Worm (Caenorhabditis elegans) whole organism, young adult: ENCODE results near the gene rga-9.
A peak's percentile ranks its signal among the peaks of the same experiment; 100 is the strongest.

Experiments
- C17E4.6 ChIP-seq: fragments of 200-800 bp; sonication (Bioruptor generic); IDR thresholded peaks from 2 replicates; pipeline ENCODE4 v1.3.6; 2022; ENCODE audit warnings: missing genetic modification reagents, missing genetic modification characterization, missing compliant biosample characterization
- D2030.7 ChIP-seq: fragments of 200-800 bp; sonication (Bioruptor generic); IDR thresholded peaks from 2 replicates; pipeline ENCODE4 v1.3.6; 2022; ENCODE audit warnings: missing genetic modification reagents, missing genetic modification characterization, missing compliant biosample characterization
- F33H1.4 ChIP-seq: fragments of 200-800 bp; sonication (Bioruptor generic); IDR thresholded peaks from 2 replicates; pipeline ENCODE4 v1.3.6; 2022; ENCODE audit warnings: missing genetic modification reagents, missing genetic modification characterization, missing compliant biosample characterization
- F37B4.10 ChIP-seq: fragments of 200-800 bp; sonication (Bioruptor generic); IDR thresholded peaks from 2 replicates; pipeline ENCODE4 v1.3.6; 2022; ENCODE audit warnings: missing genetic modification characterization, missing compliant biosample characterization
- F57C9.4 ChIP-seq: sonication (generic microtip); optimal IDR thresholded peaks from 2 replicates; lab custom pipeline; 2017; ENCODE audit warnings: mild to moderate bottlenecking, missing genetic modification characterization, missing compliant biosample characterization
- K12H6.12 ChIP-seq: fragments of 200-800 bp; sonication (Bioruptor generic); optimal IDR thresholded peaks from 2 replicates; lab custom pipeline; 2018; ENCODE audit warnings: mild to moderate bottlenecking, missing genetic modification characterization, missing compliant biosample characterization
- Y56A3A.18 ChIP-seq: fragments of 200-800 bp; sonication (Bioruptor generic); IDR thresholded peaks from 2 replicates; pipeline ENCODE4 v1.3.6; 2022; ENCODE audit warnings: missing genetic modification reagents, missing genetic modification characterization, missing compliant biosample characterization
- ZK185.1 ChIP-seq: sonication (generic microtip); optimal IDR thresholded peaks from 2 replicates; lab custom pipeline; 2016; ENCODE audit warnings: mild to moderate bottlenecking, missing genetic modification characterization, missing compliant biosample characterization; ENCODE audit not compliant: poor library complexity, severe bottlenecking
- aptf-3 ChIP-seq: fragments of 200-800 bp; sonication (Bioruptor generic); IDR thresholded peaks from 2 replicates; pipeline ENCODE4 v1.3.6; 2022; ENCODE audit warnings: missing genetic modification characterization, missing compliant biosample characterization
- atf-7 ChIP-seq: sonication (generic microtip); optimal IDR thresholded peaks from 2 replicates; lab custom pipeline; 2017; ENCODE audit warnings: mild to moderate bottlenecking, missing genetic modification characterization, missing compliant biosample characterization
- attf-5 ChIP-seq: fragments of 200-800 bp; sonication (Bioruptor generic); optimal IDR thresholded peaks from 2 replicates; lab custom pipeline; 2018; ENCODE audit warnings: mild to moderate bottlenecking, missing genetic modification characterization, missing compliant biosample characterization
- attf-6 ChIP-seq: fragments of 200-800 bp; sonication (Bioruptor generic); IDR thresholded peaks from 2 replicates; pipeline ENCODE4 v1.3.6; 2022; ENCODE audit warnings: missing genetic modification reagents, missing genetic modification characterization, missing compliant biosample characterization
- ceh-27 ChIP-seq: fragments of 200-800 bp; sonication (Bioruptor generic); optimal IDR thresholded peaks from 2 replicates; lab custom pipeline; 2018; ENCODE audit warnings: mild to moderate bottlenecking, missing genetic modification characterization, moderate library complexity, missing compliant biosample characterization
- ceh-91 ChIP-seq: fragments of 200-800 bp; sonication (Bioruptor generic); IDR thresholded peaks from 2 replicates; pipeline ENCODE4 v1.3.6; 2022; ENCODE audit warnings: missing genetic modification reagents, missing genetic modification characterization, missing compliant biosample characterization
- dpff-1 ChIP-seq: sonication (generic microtip); optimal IDR thresholded peaks from 2 replicates; lab custom pipeline; 2017; ENCODE audit warnings: mild to moderate bottlenecking, missing genetic modification characterization, missing compliant biosample characterization
- egl-18 ChIP-seq: fragments of 200-800 bp; sonication (Bioruptor generic); IDR thresholded peaks from 2 replicates; pipeline ENCODE4 v1.3.6; 2022; ENCODE audit warnings: missing genetic modification reagents, missing genetic modification characterization, missing compliant biosample characterization
- egrh-3 ChIP-seq: fragments of 200-800 bp; sonication (Bioruptor generic); IDR thresholded peaks from 2 replicates; pipeline ENCODE4 v1.3.6; 2022; ENCODE audit warnings: missing genetic modification reagents, missing genetic modification characterization, missing compliant biosample characterization
- gei-17 ChIP-seq: fragments of 200-800 bp; sonication (Bioruptor generic); optimal IDR thresholded peaks from 2 replicates; lab custom pipeline; 2018; ENCODE audit warnings: mild to moderate bottlenecking, missing genetic modification characterization, missing compliant biosample characterization
- him-1 ChIP-seq: sonication (generic microtip); optimal IDR thresholded peaks from 2 replicates; lab custom pipeline; 2016; ENCODE audit warnings: missing genotype, missing genetic modification reagents, missing genetic modification characterization, missing compliant biosample characterization
- hlh-12 ChIP-seq: sonication (generic microtip); optimal IDR thresholded peaks from 2 replicates; lab custom pipeline; 2016; ENCODE audit warnings: missing genetic modification characterization, missing compliant biosample characterization
- hlh-26 ChIP-seq: fragments of 200-800 bp; sonication (Bioruptor generic); conservative IDR thresholded peaks from 2 replicates; pipeline ENCODE4 v1.3.6; 2022; ENCODE audit warnings: missing genetic modification reagents, missing genetic modification characterization, missing compliant biosample characterization
- hmg-1.2 ChIP-seq: fragments of 200-800 bp; sonication (Bioruptor generic); IDR thresholded peaks from 2 replicates; pipeline ENCODE4 v1.3.6; 2022; ENCODE audit warnings: missing genetic modification reagents, missing genetic modification characterization, missing compliant biosample characterization
- hsf-1 ChIP-seq: fragments of 200-800 bp; sonication (Bioruptor generic); IDR thresholded peaks from 2 replicates; pipeline ENCODE4 v1.3.6; 2022; ENCODE audit warnings: missing genetic modification reagents, missing genetic modification characterization, missing compliant biosample characterization
- lag-1 ChIP-seq: fragments of 200-800 bp; sonication (Bioruptor generic); IDR thresholded peaks from 2 replicates; pipeline ENCODE4 v1.3.6; 2022; ENCODE audit warnings: missing genetic modification reagents, missing genetic modification characterization, missing compliant biosample characterization
- let-526 ChIP-seq: fragments of 200-800 bp; sonication (Bioruptor generic); IDR thresholded peaks from 2 replicates; pipeline ENCODE4 v1.3.6; 2022; ENCODE audit warnings: missing genetic modification reagents, missing genetic modification characterization, missing compliant biosample characterization
- lin-26 ChIP-seq: fragments of 200-800 bp; sonication (Bioruptor generic); IDR thresholded peaks from 2 replicates; pipeline ENCODE4 v1.3.6; 2022; ENCODE audit warnings: missing genetic modification reagents, missing genetic modification characterization, missing compliant biosample characterization
- lin-54 ChIP-seq: fragments of 200-800 bp; sonication (Bioruptor generic); optimal IDR thresholded peaks from 2 replicates; lab custom pipeline; 2018; ENCODE audit warnings: mild to moderate bottlenecking, missing genetic modification characterization, missing compliant biosample characterization
- madf-3 ChIP-seq: fragments of 200-800 bp; sonication (Bioruptor generic); IDR thresholded peaks from 2 replicates; pipeline ENCODE4 v1.3.6; 2022; ENCODE audit warnings: missing genetic modification reagents, missing genetic modification characterization, missing compliant biosample characterization
- mcd-1 ChIP-seq: fragments of 200-800 bp; sonication (Bioruptor generic); IDR thresholded peaks from 2 replicates; pipeline ENCODE4 v1.3.6; 2022; ENCODE audit warnings: missing genetic modification reagents, missing genetic modification characterization, missing compliant biosample characterization
- nhr-120 ChIP-seq: fragments of 200-800 bp; sonication (Bioruptor generic); IDR thresholded peaks from 2 replicates; pipeline ENCODE4 v1.3.6; 2022; ENCODE audit warnings: missing genetic modification characterization, missing compliant biosample characterization
- nhr-179 ChIP-seq: sonication (generic microtip); optimal IDR thresholded peaks from 2 replicates; lab custom pipeline; 2016; ENCODE audit warnings: mild to moderate bottlenecking, missing genetic modification characterization, missing compliant biosample characterization
- nhr-27 ChIP-seq: fragments of 200-800 bp; sonication (Bioruptor generic); optimal IDR thresholded peaks from 2 replicates; lab custom pipeline; 2018; ENCODE audit warnings: mild to moderate bottlenecking, missing genetic modification characterization, moderate library complexity, missing compliant biosample characterization
- nhr-80 ChIP-seq: sonication (generic microtip); optimal IDR thresholded peaks from 2 replicates; lab custom pipeline; 2016; ENCODE audit warnings: missing genetic modification characterization, missing compliant biosample characterization
- pbrm-1 ChIP-seq: fragments of 200-800 bp; sonication (Bioruptor generic); IDR thresholded peaks from 2 replicates; pipeline ENCODE4 v1.3.6; 2022; ENCODE audit warnings: missing genetic modification reagents, missing genetic modification characterization, missing compliant biosample characterization
- rpc-1 ChIP-seq, 2 experiments: fragments of 150-350 bp in 1 of 2; sonication (generic microtip) in 1 of 2; optimal IDR thresholded peaks; 2 replicates each; lab custom pipeline; 2014 to 2018; ENCODE audit warnings: missing biosample characterization in 1 of 2, missing genetic modification characterization in 1 of 2, missing genetic modification reagents in 1 of 2, missing genotype in 1 of 2
- sdz-38 ChIP-seq: sonication (generic microtip); optimal IDR thresholded peaks from 2 replicates; lab custom pipeline; 2016; ENCODE audit warnings: missing genotype, missing genetic modification characterization, missing compliant biosample characterization
- snpc-4 ChIP-seq, 5 experiments: fragments of 150-350 bp in 1 of 5; sonication (generic microtip) in 4 of 5; optimal IDR thresholded peaks; 2 replicates each; lab custom pipeline; 2014 to 2018; ENCODE audit warnings: missing genetic modification characterization in 5 of 5, missing biosample characterization in 3 of 5, antibody characterized with exemption in 2 of 5, mild to moderate bottlenecking in 2 of 5, missing compliant biosample characterization in 2 of 5, missing genotype in 2 of 5, moderate library complexity in 2 of 5, missing genetic modification reagents in 1 of 5
- somi-1 ChIP-seq: fragments of 200-800 bp; sonication (Bioruptor generic); optimal IDR thresholded peaks from 2 replicates; lab custom pipeline; 2018; ENCODE audit warnings: mild to moderate bottlenecking, missing genetic modification characterization, missing compliant biosample characterization
- unc-62 ChIP-seq: fragments of 150-350 bp; optimal IDR thresholded peaks from 2 replicates; lab custom pipeline; 2014; ENCODE audit warnings: missing biosample characterization, missing genetic modification reagents, missing genetic modification characterization
- xnd-1 ChIP-seq: sonication (generic microtip); optimal IDR thresholded peaks from 2 replicates; lab custom pipeline; 2016; ENCODE audit warnings: missing genotype, missing genetic modification reagents, missing genetic modification characterization, missing compliant biosample characterization
- zfh-2 ChIP-seq: fragments of 200-800 bp; sonication (Bioruptor generic); conservative IDR thresholded peaks from 2 replicates; pipeline ENCODE4 v1.3.6; 2022; ENCODE audit warnings: missing genetic modification reagents, missing genetic modification characterization, missing compliant biosample characterization

The rga-9 gene

DNA sequence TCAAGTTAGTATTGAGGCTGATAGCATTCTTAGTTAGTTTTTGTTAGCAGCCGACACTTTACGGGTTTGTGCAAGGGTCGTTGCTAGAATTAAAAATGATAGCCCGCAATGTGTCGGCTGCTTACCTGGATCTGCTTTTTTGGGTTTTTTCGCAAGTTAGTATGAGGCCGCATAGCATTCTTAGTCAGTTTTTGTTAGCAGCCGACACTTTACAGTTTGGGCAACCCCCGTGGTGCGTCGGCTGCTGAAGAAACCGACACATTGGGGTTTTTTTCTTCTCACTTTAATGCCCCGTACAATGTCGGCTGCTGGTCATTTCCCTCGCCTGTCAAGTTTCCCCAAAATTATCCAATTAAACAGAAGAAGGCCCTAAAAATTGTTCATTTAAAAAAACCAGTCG, 11.1 kb upstream of the rga-9 start:
- TF ChIP-seq pbrm-1 (GFP tag; lab: Robert Waterston, UW) (no peak), sdz-38 (tag; lab: Kevin White, UChicago) (no peak), lin-26 (no peak), rpc-1 (optimal IDR thresholded peaks at IDR 0.05; lab: Kevin White, UChicago) (no peak), rpc-1 (tag; optimal IDR thresholded peaks at IDR 0.05; lab: Kevin White, UChicago) (no peak), F33H1.4 (no peak), snpc-4 (GFP tag; optimal IDR thresholded peaks at IDR 0.05; lab: Kevin White, UChicago) (no peak), snpc-4 (tag; optimal IDR thresholded peaks at IDR 0.05; lab: Kevin White, UChicago) (peak in 2 of 4 experiments; percentile 9 to 57), lag-1 (GFP tag; lab: Robert Waterston, UW) (no peak), Y56A3A.18 (no peak)

- TF ChIP-seq ZK185.1 (tag; lab: Kevin White, UChicago) (no peak), hsf-1 (GFP tag; lab: Robert Waterston, UW) (no peak), hlh-12 (tag; lab: Kevin White, UChicago) (no peak), nhr-80 (tag; lab: Kevin White, UChicago) (peak; percentile 36), gei-17 (GFP tag; lab: Kevin White, UChicago) (no peak), hlh-26 (GFP tag; lab: Robert Waterston, UW) (no peak), him-1 (no peak), D2030.7 (GFP tag; lab: Robert Waterston, UW) (no peak), somi-1 (no peak), dpff-1 (tag; lab: Kevin White, UChicago) (no peak), egrh-3 (GFP tag; lab: Robert Waterston, UW) (no peak; the same call in 1 of the 2 replicates), F57C9.4 (no peak), unc-62 (GFP tag; lab: Kevin White, UChicago) (no peak), atf-7 (tag; lab: Kevin White, UChicago) (no peak), zfh-2 (GFP tag; lab: Robert Waterston, UW) (peak; percentile 57), attf-5 (GFP tag; lab: Kevin White, UChicago) (no peak), let-526 (GFP tag; lab: Robert Waterston, UW) (no peak), attf-6 (GFP tag; lab: Robert Waterston, UW) (no peak), ceh-27 (GFP tag; lab: Kevin White, UChicago) (no peak), hmg-1.2 (GFP tag; lab: Robert Waterston, UW) (peak; percentile 50; the same call in 1 of the 2 replicates)
Measured at ce11 chrII:15258668-15259067, 9.3 kb upstream of the rga-9 start.

- TF ChIP-seq mcd-1 (GFP tag; lab: Robert Waterston, UW) (0 out of 2 replicates have a peak, but pooled peaks have one; percentile 12), Y56A3A.18 (no peak)
Measured at ce11 chrII:15260551-15260950, 7.5 kb upstream of the rga-9 start.

ce11 chrII:15261082-15261481, 6.9 kb upstream of the rga-9 start:
- TF ChIP-seq snpc-4 (GFP tag; optimal IDR thresholded peaks at IDR 0.05; lab: Kevin White, UChicago): no peak
- TF ChIP-seq snpc-4 (tag; optimal IDR thresholded peaks at IDR 0.05; lab: Kevin White, UChicago): no peak
- peak; percentile 23; the same call in 1 of the 2 replicates for TF ChIP-seq hsf-1 (GFP tag; lab: Robert Waterston, UW)
- TF ChIP-seq K12H6.12 (tag; lab: Kevin White, UChicago): no peak
- no peak for TF ChIP-seq zfh-2 (GFP tag; lab: Robert Waterston, UW)
- no peak for TF ChIP-seq atf-7 (tag; lab: Kevin White, UChicago)
- no peak for TF ChIP-seq egl-18 (GFP tag; lab: Robert Waterston, UW)
- TF ChIP-seq aptf-3: 0 out of 2 replicates have a peak, but pooled peaks have one; percentile 8
- no peak for TF ChIP-seq nhr-27 (tag; lab: Kevin White, UChicago)
- TF ChIP-seq nhr-179 (tag; lab: Kevin White, UChicago): no peak
- no peak for TF ChIP-seq nhr-120 (GFP tag; lab: Robert Waterston, UW)
- no peak for TF ChIP-seq F37B4.10
- no peak for TF ChIP-seq C17E4.6
- TF ChIP-seq xnd-1 (tag; lab: Kevin White, UChicago): no peak
- TF ChIP-seq madf-3 (GFP tag; lab: Robert Waterston, UW): no peak
- no peak for TF ChIP-seq ceh-91 (GFP tag; lab: Robert Waterston, UW)
- no peak for TF ChIP-seq lin-54 (GFP tag; lab: Kevin White, UChicago)
- TF ChIP-seq lin-26: 0 out of 2 replicates have a peak, but pooled peaks have one; percentile 36
